Fruit fly (Drosophila melanogaster) whole organism, wandering third instar larva: Measurements from ENCODE around the gene Ugt307A1.
A peak's percentile ranks its signal among the peaks of the same experiment; 100 is the strongest.

ENCODE experiments used
- Abd-B ChIP-seq: fragments of >200 bp; optimal IDR thresholded peaks from 2 replicates; lab custom pipeline; 2017; ENCODE audit warnings: missing biosample characterization, missing genetic modification characterization
- CG32264 ChIP-seq: fragments of 200-800 bp; sonication (Bioruptor generic); optimal IDR thresholded peaks from 2 replicates; lab custom pipeline; 2016; ENCODE audit warnings: missing biosample characterization, missing genetic modification characterization
- CG9705 ChIP-seq: fragments of 200-800 bp; sonication (Bioruptor generic); optimal IDR thresholded peaks from 2 replicates; lab custom pipeline; 2018; ENCODE audit warnings: missing biosample characterization, mild to moderate bottlenecking, missing genetic modification characterization
- Dfd ChIP-seq: fragments of >200 bp; optimal IDR thresholded peaks from 2 replicates; lab custom pipeline; 2017; ENCODE audit warnings: missing biosample characterization, missing genetic modification characterization
- Dif ChIP-seq: fragments of 200-275, 200-300 bp; sonication (Bioruptor generic); optimal IDR thresholded peaks from 2 replicates; lab custom pipeline; 2018; ENCODE audit warnings: missing biosample characterization, missing genetic modification characterization; ENCODE audit not compliant: partially characterized antibody
- GATAd ChIP-seq: sonication (Bioruptor generic); optimal IDR thresholded peaks from 2 replicates; lab custom pipeline; 2016; ENCODE audit warnings: missing biosample characterization, missing genetic modification characterization
- HLH106 ChIP-seq: fragments of 200-800 bp; optimal IDR thresholded peaks from 3 replicates; lab custom pipeline; 2019; ENCODE audit warnings: missing biosample characterization, mild to moderate bottlenecking, missing genetic modification characterization, moderate library complexity
- Hnf4 ChIP-seq: fragments of 200-800 bp; sonication (Bioruptor generic); optimal IDR thresholded peaks from 2 replicates; lab custom pipeline; 2016; ENCODE audit warnings: missing biosample characterization, mild to moderate bottlenecking, missing genetic modification characterization
- Hr78 ChIP-seq: fragments of >200 bp; optimal IDR thresholded peaks from 2 replicates; lab custom pipeline; 2017; ENCODE audit warnings: missing biosample characterization, missing genetic modification characterization
- Hr83 ChIP-seq: fragments of 200-300 bp; sonication (Bioruptor generic); optimal IDR thresholded peaks from 2 replicates; lab custom pipeline; 2016; ENCODE audit warnings: missing biosample characterization, mild to moderate bottlenecking, missing genetic modification characterization, moderate library complexity; ENCODE audit not compliant: poor library complexity, severe bottlenecking
- Jra ChIP-seq: sonication (Bioruptor generic); optimal IDR thresholded peaks from 2 replicates; lab custom pipeline; 2016; ENCODE audit warnings: missing biosample characterization, missing genetic modification characterization
- Mio ChIP-seq: sonication (Bioruptor generic); optimal IDR thresholded peaks from 2 replicates; lab custom pipeline; 2016; ENCODE audit warnings: missing biosample characterization, missing genetic modification characterization
- Myc ChIP-seq: fragments of >200 bp; optimal IDR thresholded peaks from 2 replicates; lab custom pipeline; 2017
- N ChIP-seq: fragments of >200 bp; optimal IDR thresholded peaks from 2 replicates; lab custom pipeline; 2018; ENCODE audit warnings: missing biosample characterization, missing external identifiers, missing genetic modification characterization
- OdsH ChIP-seq: fragments of 200-800 bp; sonication (Bioruptor generic); optimal IDR thresholded peaks from 2 replicates; lab custom pipeline; 2016; ENCODE audit warnings: missing biosample characterization, mild to moderate bottlenecking, missing genetic modification characterization
- Rel ChIP-seq, 2 experiments: fragments of 200-800 bp; sonication (Bioruptor generic) in 1 of 2; optimal IDR thresholded peaks; 2 replicates in 1 of 2; 3 replicates in 1 of 2; lab custom pipeline; 2016 to 2019; ENCODE audit warnings: mild to moderate bottlenecking in 2 of 2, missing biosample characterization in 2 of 2, missing genetic modification characterization in 2 of 2, moderate library complexity in 1 of 2
- Sp1 ChIP-seq: fragments of 200-800 bp; sonication (Bioruptor generic); optimal IDR thresholded peaks from 3 replicates; lab custom pipeline; 2019; ENCODE audit warnings: missing biosample characterization, mild to moderate bottlenecking, missing genetic modification characterization, moderate library complexity
- Vsx2 ChIP-seq: fragments of 200-300, 225-300 bp; sonication (Bioruptor generic); optimal IDR thresholded peaks from 2 replicates; lab custom pipeline; 2018; ENCODE audit warnings: missing biosample characterization, missing genetic modification characterization; ENCODE audit not compliant: partially characterized antibody
- br ChIP-seq: fragments of 200-800 bp; sonication (Bioruptor generic); optimal IDR thresholded peaks from 2 replicates; lab custom pipeline; 2016; ENCODE audit warnings: missing biosample characterization, missing genetic modification characterization
- brk ChIP-seq: fragments of 200-800 bp; sonication (Bioruptor generic); optimal IDR thresholded peaks from 2 replicates; lab custom pipeline; 2016; ENCODE audit warnings: missing biosample characterization, mild to moderate bottlenecking, missing genetic modification characterization
- dl ChIP-seq, 2 experiments: fragments of 175-275, 200-275 bp in 1 of 2; fragments of 200-275 bp in 1 of 2; sonication (Bioruptor generic); optimal IDR thresholded peaks; lab custom pipeline; 2018; ENCODE audit warnings: mild to moderate bottlenecking in 2 of 2, missing biosample characterization in 2 of 2, missing genetic modification characterization in 2 of 2, moderate library complexity in 2 of 2; ENCODE audit not compliant: partially characterized antibody in 2 of 2, insufficient read depth in 1 of 2
- dmrt93B ChIP-seq: fragments of 200-800 bp; sonication (Bioruptor generic); optimal IDR thresholded peaks from 2 replicates; lab custom pipeline; 2018; ENCODE audit warnings: missing biosample characterization, mild to moderate bottlenecking, missing genetic modification characterization
- dsf ChIP-seq: sonication (Bioruptor generic); optimal IDR thresholded peaks from 2 replicates; lab custom pipeline; 2016; ENCODE audit warnings: missing biosample characterization, missing genetic modification characterization, borderline replicate concordance
- ey ChIP-seq: fragments of 200-800 bp; sonication (Bioruptor generic); optimal IDR thresholded peaks from 2 replicates; lab custom pipeline; 2016; ENCODE audit warnings: missing biosample characterization, missing genetic modification characterization
- foxo ChIP-seq, 2 experiments: fragments of 200-800 bp; sonication (Bioruptor generic); optimal IDR thresholded peaks; 2 replicates in 1 of 2; 3 replicates in 1 of 2; lab custom pipeline; 2016 to 2017; ENCODE audit warnings: missing biosample characterization in 2 of 2, missing genetic modification characterization in 2 of 2
- fru ChIP-seq: fragments of 200-800 bp; sonication (Bioruptor generic); optimal IDR thresholded peaks from 3 replicates; lab custom pipeline; 2016; ENCODE audit warnings: missing biosample characterization, mild to moderate bottlenecking, missing genetic modification characterization
- h ChIP-seq: fragments of 200-800 bp; sonication (Bioruptor generic); optimal IDR thresholded peaks from 3 replicates; lab custom pipeline; 2016; ENCODE audit warnings: missing biosample characterization, mild to moderate bottlenecking, missing genetic modification characterization
- pan ChIP-seq: fragments of >200 bp; optimal IDR thresholded peaks from 2 replicates; lab custom pipeline; 2017
- psq ChIP-seq: fragments of 200-800 bp; sonication (Bioruptor generic); optimal IDR thresholded peaks from 3 replicates; lab custom pipeline; 2017; ENCODE audit warnings: missing biosample characterization, mild to moderate bottlenecking, missing genetic modification characterization, moderate library complexity
- rgr ChIP-seq: fragments of 200-800 bp; sonication (Bioruptor generic); optimal IDR thresholded peaks from 3 replicates; lab custom pipeline; 2016; ENCODE audit warnings: missing biosample characterization, mild to moderate bottlenecking, missing genetic modification characterization
- sage ChIP-seq: fragments of 200-800 bp; sonication (Bioruptor generic); optimal IDR thresholded peaks from 2 replicates; lab custom pipeline; 2016; ENCODE audit warnings: missing biosample characterization, mild to moderate bottlenecking, missing genetic modification characterization
- sv ChIP-seq: fragments of 200-800 bp; sonication (Bioruptor generic); optimal IDR thresholded peaks from 3 replicates; lab custom pipeline; 2016; ENCODE audit warnings: missing biosample characterization, missing genetic modification characterization
- tai ChIP-seq: sonication (Bioruptor generic); optimal IDR thresholded peaks from 2 replicates; lab custom pipeline; 2016; ENCODE audit warnings: missing biosample characterization, missing genetic modification characterization
- usp ChIP-seq: fragments of >200 bp; optimal IDR thresholded peaks from 2 replicates; lab custom pipeline; 2017; ENCODE audit warnings: missing biosample characterization, missing genetic modification characterization
- woc ChIP-seq: sonication (Bioruptor generic); optimal IDR thresholded peaks from 2 replicates; lab custom pipeline; 2016; ENCODE audit warnings: missing biosample characterization, mild to moderate bottlenecking, missing genetic modification characterization

Ugt307A1 gene

dm6 chr2L:7025247-7025646 is 42.5 kb upstream of the Ugt307A1 start:
- TF ChIP-seq Dfd, result peak; percentile 95
- no peak for TF ChIP-seq rgr
- TF ChIP-seq, all 38 proteins: peak for 1

- TF ChIP-seq ey (no peak), br (GFP tag; lab: Kevin White, UChicago) (no peak), dsf (GFP tag; lab: Kevin White, UChicago) (no peak), Rel (GFP tag; optimal IDR thresholded peaks at IDR 0.05; lab: Kevin White, UChicago) (no peak), Rel (tag; optimal IDR thresholded peaks at IDR 0.05; lab: Kevin White, UChicago) (peak; percentile 65), Dif (GFP tag; lab: Kevin White, UChicago) (no peak)
Observed at dm6 chr2L:7026308-7026707, 41.5 kb upstream of the Ugt307A1 start.

- TF ChIP-seq Myc (peak; percentile 40), Abd-B (GFP tag; lab: Kevin White, UChicago) (no peak), OdsH (GFP tag; lab: Kevin White, UChicago) (peak; percentile 41), Mio (no peak), Jra (GFP tag; lab: Kevin White, UChicago) (peak; percentile 81), br (GFP tag; lab: Kevin White, UChicago) (peak; percentile 58), Sp1 (GFP tag; lab: Kevin White, UChicago) (peak; percentile 23), brk (peak; percentile 42), GATAd (GFP tag; lab: Kevin White, UChicago) (peak; percentile 80), CG32264 (GFP tag; lab: Kevin White, UChicago) (peak; percentile 32), psq (GFP tag; lab: Kevin White, UChicago) (peak; percentile 51), pan (lab: Kevin White, UChicago) (no peak), Vsx2 (GFP tag; lab: Kevin White, UChicago) (no peak), Hr78 (GFP tag; lab: Kevin White, UChicago) (no peak), dmrt93B (GFP tag; lab: Kevin White, UChicago) (no peak), woc (GFP tag; lab: Kevin White, UChicago) (no peak), dl (GFP tag; optimal IDR thresholded peaks at IDR 0.05; lab: Kevin White, UChicago; ENCODE audit: insufficient read depth in 1 of 2, partially characterized antibody in 2 of 2) (no peak), dsf (GFP tag; lab: Kevin White, UChicago) (peak; percentile 45), Rel (GFP tag; optimal IDR thresholded peaks at IDR 0.05; lab: Kevin White, UChicago) (no peak), Rel (tag; optimal IDR thresholded peaks at IDR 0.05; lab: Kevin White, UChicago) (no peak), Hnf4 (peak; percentile 45), sv (peak; percentile 20), HLH106 (tag; lab: Kevin White, UChicago) (peak; percentile 3), foxo (GFP tag; optimal IDR thresholded peaks at IDR 0.05; lab: Kevin White, UChicago) (peak in 1 of 2 experiments; percentile 63), N (no peak), Dfd (no peak), Hr83 (GFP tag; lab: Kevin White, UChicago) (peak; percentile 84), usp (GFP tag; lab: Kevin White, UChicago) (no peak), h (peak; percentile 54), sage (GFP tag; lab: Kevin White, UChicago) (peak; percentile 54), fru (GFP tag; lab: Kevin White, UChicago) (peak; percentile 59), ey (peak; percentile 65), rgr (peak; percentile 66), CG9705 (GFP tag; lab: Kevin White, UChicago) (no peak), tai (GFP tag; lab: Kevin White, UChicago) (peak; percentile 82)
Observed at dm6 chr2L:7026988-7027908, 40.5 kb upstream of the Ugt307A1 start, which contains the start of the genes CG31908 and MME1. CG31908 (minus strand) TSS chr2L:7027389. MME1 (plus strand) TSS chr2L:7027526.
